Worm (Caenorhabditis elegans) whole organism, young adult: ENCODE data around the gene srz-12.

ENCODE experiments used
- ceh-40 ChIP-seq: fragments of 200-800 bp; sonication (Bioruptor generic); IDR thresholded peaks from 2 replicates; pipeline ENCODE4 v1.3.6; 2022; ENCODE audit warnings: missing genetic modification characterization, missing compliant biosample characterization
- ceh-91 ChIP-seq: fragments of 200-800 bp; sonication (Bioruptor generic); IDR thresholded peaks from 2 replicates; pipeline ENCODE4 v1.3.6; 2022; ENCODE audit warnings: missing genetic modification reagents, missing genetic modification characterization, missing compliant biosample characterization
- egrh-3 ChIP-seq: fragments of 200-800 bp; sonication (Bioruptor generic); IDR thresholded peaks from 2 replicates; pipeline ENCODE4 v1.3.6; 2022; ENCODE audit warnings: missing genetic modification reagents, missing genetic modification characterization, missing compliant biosample characterization
- ekl-4 ChIP-seq: fragments of 200-800 bp; sonication (Bioruptor generic); IDR thresholded peaks from 2 replicates; pipeline ENCODE4 v1.3.6; 2022; ENCODE audit warnings: missing genetic modification reagents, missing genetic modification characterization, missing compliant biosample characterization
- lin-26 ChIP-seq: fragments of 200-800 bp; sonication (Bioruptor generic); IDR thresholded peaks from 2 replicates; pipeline ENCODE4 v1.3.6; 2022; ENCODE audit warnings: missing genetic modification reagents, missing genetic modification characterization, missing compliant biosample characterization
- nfya-1 ChIP-seq: sonication (generic microtip); optimal IDR thresholded peaks from 2 replicates; lab custom pipeline; 2017; ENCODE audit warnings: antibody characterized with exemption, missing compliant biosample characterization, missing genetic modification characterization, borderline replicate concordance; ENCODE audit not compliant: insufficient read depth
- snpc-1.3 ChIP-seq: sonication (generic microtip); optimal IDR thresholded peaks from 2 replicates; lab custom pipeline; 2017; ENCODE audit warnings: missing genetic modification characterization, mild to moderate bottlenecking, missing compliant biosample characterization, antibody characterized with exemption, moderate library complexity, missing genotype, missing genetic modification reagents; ENCODE audit not compliant: insufficient read depth
- unc-62 ChIP-seq: fragments of 150-350 bp; optimal IDR thresholded peaks from 2 replicates; lab custom pipeline; 2014; ENCODE audit warnings: missing biosample characterization, missing genetic modification reagents, missing genetic modification characterization

- TF ChIP-seq unc-62 (no peak), egrh-3 (GFP tag; lab: Robert Waterston, UW) (no peak), snpc-1.3 (tag; lab: Kevin White, UChicago) (no peak), lin-26 (no peak), ceh-40 (GFP tag; lab: Robert Waterston, UW) (no peak), ekl-4 (GFP tag; lab: Robert Waterston, UW) (no peak), nfya-1 (tag; lab: Kevin White, UChicago) (no peak), ceh-91 (no peak)
Observed at ce11 chrV:15884698-15885097, 22.2 kb upstream of the srz-12 start, which contains the start of gene oac-42.
